Worm (Caenorhabditis elegans) whole organism, young adult: ENCODE data around the gene fbxb-34.

ENCODE experiments used
- B0261.1 ChIP-seq: sonication (generic microtip); optimal IDR thresholded peaks from 2 replicates; lab custom pipeline; 2016; ENCODE audit warnings: mild to moderate bottlenecking, missing genetic modification characterization, moderate library complexity, missing compliant biosample characterization
- B0336.3 ChIP-seq: fragments of 200-800 bp; sonication (Bioruptor generic); IDR thresholded peaks from 2 replicates; pipeline ENCODE4 v1.3.6; 2022; ENCODE audit warnings: missing genetic modification characterization, missing compliant biosample characterization
- C17E4.6 ChIP-seq: fragments of 200-800 bp; sonication (Bioruptor generic); IDR thresholded peaks from 2 replicates; pipeline ENCODE4 v1.3.6; 2022; ENCODE audit warnings: missing genetic modification reagents, missing genetic modification characterization, missing compliant biosample characterization
- F23B12.7 ChIP-seq: sonication (generic microtip); optimal IDR thresholded peaks from 2 replicates; lab custom pipeline; 2017; ENCODE audit warnings: missing genetic modification characterization, mild to moderate bottlenecking, missing compliant biosample characterization, antibody characterized with exemption, moderate library complexity; ENCODE audit not compliant: insufficient read depth
- F49E8.2 ChIP-seq: sonication (generic microtip); optimal IDR thresholded peaks from 3 replicates; lab custom pipeline; 2017; ENCODE audit warnings: missing genetic modification characterization, mild to moderate bottlenecking, missing compliant biosample characterization, antibody characterized with exemption, moderate library complexity; ENCODE audit not compliant: insufficient read depth
- K11D2.4 ChIP-seq: fragments of 200-800 bp; sonication (Bioruptor generic); IDR thresholded peaks from 2 replicates; pipeline ENCODE4 v1.3.6; 2022; ENCODE audit warnings: missing genetic modification reagents, missing genetic modification characterization, missing compliant biosample characterization
- Y53G8AR.9 ChIP-seq: fragments of 200-800 bp; sonication (Bioruptor generic); conservative IDR thresholded peaks from 2 replicates; pipeline ENCODE4 v1.3.6; 2022; ENCODE audit warnings: missing genetic modification reagents, missing genetic modification characterization, missing compliant biosample characterization
- Y56A3A.18 ChIP-seq: fragments of 200-800 bp; sonication (Bioruptor generic); IDR thresholded peaks from 2 replicates; pipeline ENCODE4 v1.3.6; 2022; ENCODE audit warnings: missing genetic modification reagents, missing genetic modification characterization, missing compliant biosample characterization
- Y79H2A.3 ChIP-seq: fragments of 200-800 bp; sonication (Bioruptor generic); conservative IDR thresholded peaks from 2 replicates; pipeline ENCODE4 v1.3.6; 2022; ENCODE audit warnings: missing genetic modification reagents, missing genetic modification characterization, missing compliant biosample characterization
- Y95B8A.8 ChIP-seq: fragments of 200-800 bp; sonication (Bioruptor generic); IDR thresholded peaks from 2 replicates; pipeline ENCODE4 v1.3.6; 2022; ENCODE audit warnings: missing genetic modification reagents, missing genetic modification characterization, missing compliant biosample characterization
- akir-1 ChIP-seq: fragments of 200-800 bp; sonication (Bioruptor generic); optimal IDR thresholded peaks from 2 replicates; lab custom pipeline; 2018; ENCODE audit warnings: mild to moderate bottlenecking, missing genetic modification characterization, moderate library complexity, missing compliant biosample characterization
- ama-1 ChIP-seq, 3 experiments: fragments of 150-350 bp in 1 of 3; sonication (generic microtip) in 2 of 3; optimal IDR thresholded peaks; 2 replicates each; lab custom pipeline; 2014 to 2018; ENCODE audit warnings: missing biosample characterization in 2 of 3, missing genetic modification characterization in 2 of 3, missing genetic modification reagents in 2 of 3
- aptf-3 ChIP-seq: fragments of 200-800 bp; sonication (Bioruptor generic); IDR thresholded peaks from 2 replicates; pipeline ENCODE4 v1.3.6; 2022; ENCODE audit warnings: missing genetic modification characterization, missing compliant biosample characterization
- atf-7 ChIP-seq: sonication (generic microtip); optimal IDR thresholded peaks from 2 replicates; lab custom pipeline; 2017; ENCODE audit warnings: mild to moderate bottlenecking, missing genetic modification characterization, missing compliant biosample characterization
- bed-2 ChIP-seq: fragments of 200-800 bp; sonication (Bioruptor generic); IDR thresholded peaks from 2 replicates; pipeline ENCODE4 v1.3.6; 2022; ENCODE audit warnings: missing genetic modification reagents, missing genetic modification characterization, missing compliant biosample characterization
- cebp-2 ChIP-seq: fragments of 200-800 bp; sonication (Bioruptor generic); IDR thresholded peaks from 2 replicates; pipeline ENCODE4 v1.3.6; 2022; ENCODE audit warnings: missing genetic modification characterization, missing compliant biosample characterization
- ceh-100 ChIP-seq: fragments of 200-800 bp; sonication (Bioruptor generic); IDR thresholded peaks from 2 replicates; pipeline ENCODE4 v1.3.6; 2022; ENCODE audit warnings: missing genetic modification reagents, missing genetic modification characterization, missing compliant biosample characterization
- ceh-40 ChIP-seq: fragments of 200-800 bp; sonication (Bioruptor generic); IDR thresholded peaks from 2 replicates; pipeline ENCODE4 v1.3.6; 2022; ENCODE audit warnings: missing genetic modification characterization, missing compliant biosample characterization
- die-1 ChIP-seq: sonication (generic microtip); optimal IDR thresholded peaks from 2 replicates; lab custom pipeline; 2016; ENCODE audit warnings: missing genotype, mild to moderate bottlenecking, missing genetic modification characterization, missing compliant biosample characterization
- dpff-1 ChIP-seq: sonication (generic microtip); optimal IDR thresholded peaks from 2 replicates; lab custom pipeline; 2017; ENCODE audit warnings: mild to moderate bottlenecking, missing genetic modification characterization, missing compliant biosample characterization
- egrh-3 ChIP-seq: fragments of 200-800 bp; sonication (Bioruptor generic); IDR thresholded peaks from 2 replicates; pipeline ENCODE4 v1.3.6; 2022; ENCODE audit warnings: missing genetic modification reagents, missing genetic modification characterization, missing compliant biosample characterization
- ets-4 ChIP-seq: fragments of 200-800 bp; sonication (Bioruptor generic); optimal IDR thresholded peaks from 2 replicates; lab custom pipeline; 2018; ENCODE audit warnings: mild to moderate bottlenecking, missing genetic modification characterization, missing compliant biosample characterization
- fkh-3 ChIP-seq: sonication (generic microtip); optimal IDR thresholded peaks from 2 replicates; lab custom pipeline; 2016; ENCODE audit warnings: mild to moderate bottlenecking, missing genetic modification characterization, missing compliant biosample characterization
- gei-17 ChIP-seq: fragments of 200-800 bp; sonication (Bioruptor generic); optimal IDR thresholded peaks from 2 replicates; lab custom pipeline; 2018; ENCODE audit warnings: mild to moderate bottlenecking, missing genetic modification characterization, missing compliant biosample characterization
- him-1 ChIP-seq: sonication (generic microtip); optimal IDR thresholded peaks from 2 replicates; lab custom pipeline; 2016; ENCODE audit warnings: missing genotype, missing genetic modification reagents, missing genetic modification characterization, missing compliant biosample characterization
- hlh-26 ChIP-seq: fragments of 200-800 bp; sonication (Bioruptor generic); conservative IDR thresholded peaks from 2 replicates; pipeline ENCODE4 v1.3.6; 2022; ENCODE audit warnings: missing genetic modification reagents, missing genetic modification characterization, missing compliant biosample characterization
- hmg-1.2 ChIP-seq: fragments of 200-800 bp; sonication (Bioruptor generic); IDR thresholded peaks from 2 replicates; pipeline ENCODE4 v1.3.6; 2022; ENCODE audit warnings: missing genetic modification reagents, missing genetic modification characterization, missing compliant biosample characterization
- lin-54 ChIP-seq: fragments of 200-800 bp; sonication (Bioruptor generic); optimal IDR thresholded peaks from 2 replicates; lab custom pipeline; 2018; ENCODE audit warnings: mild to moderate bottlenecking, missing genetic modification characterization, missing compliant biosample characterization
- lsl-1 ChIP-seq: fragments of 200-800 bp; sonication (Bioruptor generic); optimal IDR thresholded peaks from 2 replicates; lab custom pipeline; 2018; ENCODE audit warnings: mild to moderate bottlenecking, missing genetic modification characterization, moderate library complexity, missing compliant biosample characterization
- madf-10 ChIP-seq: sonication (generic microtip); optimal IDR thresholded peaks from 2 replicates; lab custom pipeline; 2016; ENCODE audit warnings: mild to moderate bottlenecking, missing genetic modification characterization, missing compliant biosample characterization
- mcd-1 ChIP-seq: fragments of 200-800 bp; sonication (Bioruptor generic); IDR thresholded peaks from 2 replicates; pipeline ENCODE4 v1.3.6; 2022; ENCODE audit warnings: missing genetic modification reagents, missing genetic modification characterization, missing compliant biosample characterization
- mel-28 ChIP-seq: sonication (generic microtip); optimal IDR thresholded peaks from 2 replicates; lab custom pipeline; 2016; ENCODE audit warnings: borderline replicate concordance, mild to moderate bottlenecking, missing genetic modification characterization, missing compliant biosample characterization
- nhr-27 ChIP-seq: fragments of 200-800 bp; sonication (Bioruptor generic); optimal IDR thresholded peaks from 2 replicates; lab custom pipeline; 2018; ENCODE audit warnings: mild to moderate bottlenecking, missing genetic modification characterization, moderate library complexity, missing compliant biosample characterization
- nhr-80 ChIP-seq: sonication (generic microtip); optimal IDR thresholded peaks from 2 replicates; lab custom pipeline; 2016; ENCODE audit warnings: missing genetic modification characterization, missing compliant biosample characterization
- rec-8 ChIP-seq, 2 experiments: sonication (generic microtip); optimal IDR thresholded peaks; 2 replicates each; lab custom pipeline; 2016; ENCODE audit warnings: mild to moderate bottlenecking in 2 of 2, missing genetic modification characterization in 2 of 2, missing genetic modification reagents in 2 of 2, missing genotype in 2 of 2, missing biosample characterization in 1 of 2, missing compliant biosample characterization in 1 of 2, moderate library complexity in 1 of 2
- snpc-4 ChIP-seq, 5 experiments: fragments of 150-350 bp in 1 of 5; sonication (generic microtip) in 4 of 5; optimal IDR thresholded peaks; 2 replicates each; lab custom pipeline; 2014 to 2018; ENCODE audit warnings: missing genetic modification characterization in 5 of 5, missing biosample characterization in 3 of 5, antibody characterized with exemption in 2 of 5, mild to moderate bottlenecking in 2 of 5, missing compliant biosample characterization in 2 of 5, missing genotype in 2 of 5, moderate library complexity in 2 of 5, missing genetic modification reagents in 1 of 5
- unc-130 ChIP-seq: sonication (generic microtip); optimal IDR thresholded peaks from 2 replicates; lab custom pipeline; 2016; ENCODE audit warnings: missing genetic modification reagents, missing genetic modification characterization, missing compliant biosample characterization
- unc-62 ChIP-seq: fragments of 150-350 bp; optimal IDR thresholded peaks from 2 replicates; lab custom pipeline; 2014; ENCODE audit warnings: missing biosample characterization, missing genetic modification reagents, missing genetic modification characterization
- zfh-2 ChIP-seq: fragments of 200-800 bp; sonication (Bioruptor generic); conservative IDR thresholded peaks from 2 replicates; pipeline ENCODE4 v1.3.6; 2022; ENCODE audit warnings: missing genetic modification reagents, missing genetic modification characterization, missing compliant biosample characterization
- ztf-18 ChIP-seq: sonication (generic microtip); optimal IDR thresholded peaks from 2 replicates; lab custom pipeline; 2016; ENCODE audit warnings: missing genotype, mild to moderate bottlenecking, missing genetic modification characterization, missing compliant biosample characterization
- ztf-25 ChIP-seq: fragments of 200-800 bp; sonication (Bioruptor generic); IDR thresholded peaks from 2 replicates; pipeline ENCODE4 v1.3.6; 2022; ENCODE audit warnings: missing genetic modification reagents, missing genetic modification characterization, missing compliant biosample characterization
- ztf-26 ChIP-seq: sonication (generic microtip); optimal IDR thresholded peaks from 2 replicates; lab custom pipeline; 2017; ENCODE audit warnings: missing genetic modification characterization, missing compliant biosample characterization
- ztf-3 ChIP-seq: fragments of 200-800 bp; sonication (Bioruptor generic); optimal IDR thresholded peaks from 2 replicates; lab custom pipeline; 2018; ENCODE audit warnings: mild to moderate bottlenecking, missing genetic modification characterization, missing compliant biosample characterization
- ztf-6 ChIP-seq: fragments of 200-800 bp; sonication (Bioruptor generic); IDR thresholded peaks from 2 replicates; pipeline ENCODE4 v1.3.6; 2022; ENCODE audit warnings: missing genetic modification reagents, missing genetic modification characterization, missing compliant biosample characterization

fbxb-34 gene

DNA sequence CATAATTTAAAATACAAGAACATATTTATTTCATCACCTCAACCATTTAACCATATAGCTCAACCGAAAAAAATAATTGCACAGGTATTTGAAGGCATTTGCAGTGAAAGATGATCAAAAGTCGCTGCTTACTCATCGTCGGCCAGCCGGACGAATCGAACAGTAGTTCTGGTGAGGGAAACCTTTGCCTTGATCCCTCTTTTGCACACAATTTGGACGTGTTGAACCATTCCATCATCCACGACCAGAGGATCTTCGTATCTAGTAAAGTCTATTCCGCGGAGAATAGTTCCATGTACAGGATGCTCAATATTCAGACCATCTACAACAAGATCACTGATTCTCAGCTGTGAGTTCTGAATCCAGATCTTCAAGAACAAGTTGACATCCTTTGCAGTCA, 5.7 kb upstream of the fbxb-34 start (continued):
- no peak for TF ChIP-seq snpc-4 (GFP tag; optimal IDR thresholded peaks at IDR 0.05; lab: Kevin White, UChicago)
- peak in 1 of 4 experiments; percentile 23 for TF ChIP-seq snpc-4 (tag; optimal IDR thresholded peaks at IDR 0.05; lab: Kevin White, UChicago)
- no peak for TF ChIP-seq nhr-27 (tag; lab: Kevin White, UChicago)
- TF ChIP-seq ztf-26 (tag; lab: Kevin White, UChicago) = no peak
- TF ChIP-seq akir-1 (GFP tag; lab: Kevin White, UChicago) = no peak
- TF ChIP-seq mcd-1 (GFP tag; lab: Robert Waterston, UW) = no peak
- no peak for TF ChIP-seq egrh-3
- no peak for TF ChIP-seq him-1 (tag; lab: Kevin White, UChicago)
- peak; percentile 34 for TF ChIP-seq F49E8.2
- no peak for TF ChIP-seq fkh-3 (tag; lab: Kevin White, UChicago)
- no peak for TF ChIP-seq dpff-1
- TF ChIP-seq lsl-1 = peak; percentile 1
- no peak for TF ChIP-seq rec-8 (tag; optimal IDR thresholded peaks at IDR 0.05; lab: Kevin White, UChicago)
- TF ChIP-seq ceh-40 (GFP tag; lab: Robert Waterston, UW) = no peak
- no peak for TF ChIP-seq B0261.1 (tag; lab: Kevin White, UChicago)
- TF ChIP-seq cebp-2 (GFP tag; lab: Robert Waterston, UW) = no peak
- 0 out of 2 replicates have a peak, but pooled peaks have one; percentile 8 for TF ChIP-seq ztf-25
- TF ChIP-seq unc-62 (GFP tag; lab: Kevin White, UChicago) = no peak
- no peak for TF ChIP-seq aptf-3 (GFP tag; lab: Robert Waterston, UW)
- no peak for TF ChIP-seq madf-10 (tag; lab: Kevin White, UChicago)
- TF ChIP-seq die-1 (tag; lab: Kevin White, UChicago) = no peak
- TF ChIP-seq ztf-3 (GFP tag; lab: Kevin White, UChicago) = no peak
- peak; percentile 63 for TF ChIP-seq B0336.3
- 0 out of 2 replicates have a peak, but pooled peaks have one; percentile 20 for TF ChIP-seq hmg-1.2 (GFP tag; lab: Robert Waterston, UW)
- TF ChIP-seq Y79H2A.3 (GFP tag; lab: Robert Waterston, UW) = 0 out of 2 replicates have a peak, but pooled peaks have one; percentile 7
- TF ChIP-seq C17E4.6 (GFP tag; lab: Robert Waterston, UW) = no peak
- peak; percentile 30 for TF ChIP-seq lin-54 (GFP tag; lab: Kevin White, UChicago)
- TF ChIP-seq bed-2 (GFP tag; lab: Robert Waterston, UW) = no peak
- TF ChIP-seq zfh-2 = no peak
- TF ChIP-seq ceh-100 = no peak
- TF ChIP-seq K11D2.4 (GFP tag; lab: Robert Waterston, UW) = no peak
- no peak for TF ChIP-seq gei-17 (GFP tag; lab: Kevin White, UChicago)
- no peak for TF ChIP-seq ama-1 (optimal IDR thresholded peaks at IDR 0.05; lab: Kevin White, UChicago)
- TF ChIP-seq ama-1 (GFP tag; optimal IDR thresholded peaks at IDR 0.05; lab: Kevin White, UChicago) = no peak
- 0 out of 2 replicates have a peak, but pooled peaks have one; percentile 51 for TF ChIP-seq Y53G8AR.9
- no peak for TF ChIP-seq ztf-6 (GFP tag; lab: Robert Waterston, UW)
- no peak for TF ChIP-seq atf-7 (tag; lab: Kevin White, UChicago)
- 0 out of 2 replicates have a peak, but pooled peaks have one; percentile 25 for TF ChIP-seq Y56A3A.18 (GFP tag; lab: Robert Waterston, UW)
- no peak for TF ChIP-seq ztf-18 (tag; lab: Kevin White, UChicago)

DNA sequence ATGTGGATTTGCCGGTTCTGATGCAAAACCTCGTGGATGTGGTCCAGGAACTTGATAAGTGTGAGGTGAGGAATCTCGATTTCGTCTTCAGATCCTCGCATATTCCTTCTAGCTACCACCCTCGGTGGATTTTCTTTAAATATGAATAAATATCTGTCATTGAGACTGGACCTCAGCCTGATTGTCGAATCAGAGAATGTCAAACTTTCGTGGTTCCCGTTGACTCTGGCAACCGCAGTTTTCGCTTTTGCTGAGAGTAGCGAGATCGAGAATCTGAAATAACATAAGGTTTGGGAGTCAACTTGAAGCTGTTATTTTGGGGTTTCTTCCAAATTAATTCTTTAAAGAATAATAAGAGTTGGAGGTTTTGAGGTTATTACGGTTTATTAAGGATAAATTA, 5.0 kb upstream of the fbxb-34 start, which contains the start of gene fbxb-14:
Gene fbxb-14, minus strand, starts transcription at position 101 of the 400 bp plus-strand sequence.
- TF ChIP-seq aptf-3 (GFP tag; lab: Robert Waterston, UW) (no peak), F23B12.7 (tag; lab: Kevin White, UChicago) (no peak), Y95B8A.8 (GFP tag; lab: Robert Waterston, UW) (no peak), nhr-80 (tag; lab: Kevin White, UChicago) (no peak), mel-28 (tag; lab: Kevin White, UChicago) (no peak), unc-130 (GFP tag; lab: Kevin White, UChicago) (no peak), ets-4 (GFP tag; lab: Kevin White, UChicago) (no peak), hlh-26 (GFP tag; lab: Robert Waterston, UW) (no peak), ama-1 (optimal IDR thresholded peaks at IDR 0.05; lab: Kevin White, UChicago) (no peak), ama-1 (GFP tag; optimal IDR thresholded peaks at IDR 0.05; lab: Kevin White, UChicago) (no peak)
